Fruit fly (Drosophila melanogaster): ENCODE data around the gene CG42613.

Gene CG42613

dm6 chr3R:18997388-18998287 is 68.6 kb downstream of the CG42613 start (continued):
- TF ChIP-seq ERR (GFP tag; optimal IDR thresholded peaks at IDR 0.05) (no peak), tap (tag; optimal IDR thresholded peaks at IDR 0.05) (peak; percentile 26), ato (GFP tag; IDR thresholded peaks at IDR 0.05; ENCODE audit: partially characterized antibody) (no peak), CG13424 (tag; optimal IDR thresholded peaks at IDR 0.05) (peak; percentile 77), B-H1 (GFP tag; IDR thresholded peaks at IDR 0.05) (no peak), Oli (tag; optimal IDR thresholded peaks at IDR 0.05) (peak; percentile 56), hkb (optimal IDR thresholded peaks at IDR 0.05) (no peak), hkb (GFP tag; IDR thresholded peaks at IDR 0.05) (peak; percentile 68), CG43689 (GFP tag; IDR thresholded peaks at IDR 0.05) (no peak), ind (GFP tag; optimal IDR thresholded peaks at IDR 0.05) (no peak), CG11093 (GFP tag; IDR thresholded peaks at IDR 0.05) (peak; percentile 10; the same call in 1 of the 3 replicates), inv (GFP tag; IDR thresholded peaks at IDR 0.05; ENCODE audit: partially characterized antibody) (no peak), Lim3 (GFP tag; IDR thresholded peaks at IDR 0.05) (no peak), schlank (tag; optimal IDR thresholded peaks at IDR 0.05) (peak; percentile 10), exex (tag; optimal IDR thresholded peaks at IDR 0.05) (peak; percentile 5), CG2712 (tag; optimal IDR thresholded peaks at IDR 0.05) (peak; percentile 39), CG1647 (GFP tag; optimal IDR thresholded peaks at IDR 0.05) (peak; percentile 10), CG11696 (GFP tag; IDR thresholded peaks at IDR 0.05) (no peak), z (GFP tag; IDR thresholded peaks at IDR 0.05) (no peak), vvl (GFP tag; IDR thresholded peaks at IDR 0.05) (peak; percentile 14; the same call in 1 of the 2 replicates), Abd-B (GFP tag; optimal IDR thresholded peaks at IDR 0.05) (peak; percentile 12), CG12942 (GFP tag; optimal IDR thresholded peaks at IDR 0.05) (peak; percentile 48), CG31388 (GFP tag; optimal IDR thresholded peaks at IDR 0.05) (no peak), Nf-YA (GFP tag; IDR thresholded peaks at IDR 0.05) (no peak), CG11456 (GFP tag; IDR thresholded peaks at IDR 0.05) (no peak), Bgb (GFP tag; IDR thresholded peaks at IDR 0.05; ENCODE audit: partially characterized antibody) (no peak), run (tag; optimal IDR thresholded peaks at IDR 0.05) (peak; percentile 64), D19A (tag; optimal IDR thresholded peaks at IDR 0.05) (peak; percentile 54), Deaf1 (tag; optimal IDR thresholded peaks at IDR 0.05) (peak; percentile 0), pita (GFP tag; optimal IDR thresholded peaks at IDR 0.05) (no peak), croc (GFP tag; conservative IDR thresholded peaks at IDR 0.05) (no peak; the same call in 2 of the 3 replicates), CG16813 (GFP tag; IDR thresholded peaks at IDR 0.05; ENCODE audit: partially characterized antibody) (no peak), hb (GFP tag; IDR thresholded peaks at IDR 0.05; ENCODE audit: partially characterized antibody) (no peak), Trl (optimal IDR thresholded peaks at IDR 0.05) (no peak), Trl (GFP tag; optimal IDR thresholded peaks at IDR 0.05) (peak; percentile 25), lov (optimal IDR thresholded peaks at IDR 0.05) (no peak), lov (GFP tag; IDR thresholded peaks at IDR 0.05) (peak; percentile 81; the same call in 2 of the 3 replicates), Lhr (GFP tag; optimal IDR thresholded peaks at IDR 0.05) (peak; percentile 94), Usf (GFP tag; optimal IDR thresholded peaks at IDR 0.05) (peak; percentile 19), Six4 (GFP tag; optimal IDR thresholded peaks at IDR 0.05) (no peak), gro (GFP tag; optimal IDR thresholded peaks at IDR 0.05) (no peak), CG1529 (GFP tag; optimal IDR thresholded peaks at IDR 0.05) (peak; percentile 96), NFAT (GFP tag; IDR thresholded peaks at IDR 0.05) (no peak), CG34422 (GFP tag; IDR thresholded peaks at IDR 0.05) (no peak), Sry-β (GFP tag; optimal IDR thresholded peaks at IDR 0.05) (peak; percentile 53), CG4282 (GFP tag; optimal IDR thresholded peaks at IDR 0.05) (no peak), Elba2 (GFP tag; optimal IDR thresholded peaks at IDR 0.05) (no peak), Ssrp (tag; optimal IDR thresholded peaks at IDR 0.05) (peak; percentile 8), CG4424 (GFP tag; optimal IDR thresholded peaks at IDR 0.05) (no peak), pfk (GFP tag; optimal IDR thresholded peaks at IDR 0.05) (peak; percentile 27)
